Fruit fly (Drosophila melanogaster): ENCODE measurements around the gene Wdr81.

The Wdr81 gene

dm6 chr2L:12026458-12027431 lies 6.0 kb upstream of the Wdr81 start (continued):
- TF ChIP-seq chm (GFP tag; IDR thresholded peaks at IDR 0.05), result 0 out of 2 replicates have a peak, but pooled peaks have one; percentile 40
- no peak for TF ChIP-seq CG5953 (GFP tag; IDR thresholded peaks at IDR 0.05)
- no peak for TF ChIP-seq fd102C (GFP tag; optimal IDR thresholded peaks at IDR 0.05)
- peak; percentile 6 for TF ChIP-seq twi (tag; optimal IDR thresholded peaks at IDR 0.05)
- TF ChIP-seq Mad (GFP tag; optimal IDR thresholded peaks at IDR 0.05), result no peak
- peak; percentile 29 for TF ChIP-seq cato (GFP tag; optimal IDR thresholded peaks at IDR 0.05; ENCODE audit: borderline replicate concordance)
- TF ChIP-seq en (GFP tag; optimal IDR thresholded peaks at IDR 0.05), result no peak
- TF ChIP-seq Mrtf (GFP tag; IDR thresholded peaks at IDR 0.05), result peak; percentile 31; the same call in 1 of the 3 replicates
- peak; percentile 64 for TF ChIP-seq Sox102F (GFP tag; optimal IDR thresholded peaks at IDR 0.05)
- peak; percentile 45 for TF ChIP-seq Dref (GFP tag; IDR thresholded peaks at IDR 0.05)
- TF ChIP-seq gem (tag; optimal IDR thresholded peaks at IDR 0.05), result peak; percentile 75
- no peak; the same call in 1 of the 2 replicates for TF ChIP-seq CG1024 (GFP tag; IDR thresholded peaks at IDR 0.05)
- TF ChIP-seq Hr51 (GFP tag; optimal IDR thresholded peaks at IDR 0.05), result peak in 1 of 2 experiments; percentile 75
- peak; percentile 63 for TF ChIP-seq CG17829 (tag; optimal IDR thresholded peaks at IDR 0.05)
- peak; percentile 34 for TF ChIP-seq CG4328 (GFP tag; optimal IDR thresholded peaks at IDR 0.05)
- peak; percentile 8 for TF ChIP-seq Sry-β (GFP tag; optimal IDR thresholded peaks at IDR 0.05)
- TF ChIP-seq CG1529 (GFP tag; optimal IDR thresholded peaks at IDR 0.05), result peak; percentile 27
- TF ChIP-seq CG18599 (GFP tag; optimal IDR thresholded peaks at IDR 0.05), result peak; percentile 56
- TF ChIP-seq dan (GFP tag; IDR thresholded peaks at IDR 0.05), result no peak
- no peak for TF ChIP-seq hb (GFP tag; IDR thresholded peaks at IDR 0.05; ENCODE audit: partially characterized antibody)
- peak; percentile 13; the same call in 1 of the 2 replicates for TF ChIP-seq dimm (GFP tag; IDR thresholded peaks at IDR 0.05)
- TF ChIP-seq pfk (GFP tag; optimal IDR thresholded peaks at IDR 0.05), result no peak
- no peak for TF ChIP-seq CG31388 (GFP tag; optimal IDR thresholded peaks at IDR 0.05)
- TF ChIP-seq zfh1 (GFP tag; IDR thresholded peaks at IDR 0.05), result peak; percentile 54; the same call in 1 of the 3 replicates
- peak; percentile 23 for TF ChIP-seq Myb (GFP tag; optimal IDR thresholded peaks at IDR 0.05)
- TF ChIP-seq sens (GFP tag), result peak; percentile 68
- TF ChIP-seq Atf3 (GFP tag; optimal IDR thresholded peaks at IDR 0.05), result peak; percentile 5
- TF ChIP-seq CG16813 (GFP tag; IDR thresholded peaks at IDR 0.05; ENCODE audit: partially characterized antibody), result no peak
- TF ChIP-seq CG10321 (GFP tag; IDR thresholded peaks at IDR 0.05), result no peak
- TF ChIP-seq tgo (GFP tag; IDR thresholded peaks at IDR 0.05), result peak; percentile 55
- TF ChIP-seq CG2678 (tag; optimal IDR thresholded peaks at IDR 0.05), result peak; percentile 71
- TF ChIP-seq vfl (GFP tag; optimal IDR thresholded peaks at IDR 0.05), result no peak
- peak; percentile 44 for TF ChIP-seq Nf-YB (GFP tag; optimal IDR thresholded peaks at IDR 0.05)
- TF ChIP-seq wdn (GFP tag; IDR thresholded peaks at IDR 0.05), result no peak
- no peak for TF ChIP-seq inv (GFP tag; IDR thresholded peaks at IDR 0.05; ENCODE audit: partially characterized antibody)
- peak; percentile 44 for TF ChIP-seq ewg (GFP tag; optimal IDR thresholded peaks at IDR 0.05)
- peak; percentile 62 for TF ChIP-seq CG4360 (GFP tag; IDR thresholded peaks at IDR 0.05)
- TF ChIP-seq Hand (GFP tag; optimal IDR thresholded peaks at IDR 0.05), result peak; percentile 35
- TF ChIP-seq crol (GFP tag; IDR thresholded peaks at IDR 0.05), result peak; percentile 31; the same call in 1 of the 2 replicates
- TF ChIP-seq h (optimal IDR thresholded peaks at IDR 0.05), result no peak
- peak; percentile 34 for TF ChIP-seq CG10654 (GFP tag; optimal IDR thresholded peaks at IDR 0.05)
- TF ChIP-seq peb (GFP tag; IDR thresholded peaks at IDR 0.05), result no peak
- peak; percentile 8 for TF ChIP-seq Deaf1 (tag; optimal IDR thresholded peaks at IDR 0.05)
- no peak for TF ChIP-seq eve (GFP tag; optimal IDR thresholded peaks at IDR 0.05)
- TF ChIP-seq CG8281 (tag; optimal IDR thresholded peaks at IDR 0.05), result no peak
- no peak for TF ChIP-seq CG12299 (tag; optimal IDR thresholded peaks at IDR 0.05)
- TF ChIP-seq CG3281 (GFP tag; optimal IDR thresholded peaks at IDR 0.05), result peak; percentile 66
- TF ChIP-seq usp (GFP tag; optimal IDR thresholded peaks at IDR 0.05), result no peak
- peak; percentile 10 for TF ChIP-seq Bteb2 (GFP tag; optimal IDR thresholded peaks at IDR 0.05)
